Worm (Caenorhabditis elegans) whole organism, midembryonic: ENCODE measurements around the gene EGAP5.1.

Experiments
- T22C8.4 ChIP-seq: fragments of 200-800 bp; sonication (Bioruptor generic); IDR thresholded peaks from 2 replicates; pipeline ENCODE4 v1.3.6; 2022; ENCODE audit warnings: missing genetic modification characterization, missing compliant biosample characterization
- cog-1 ChIP-seq: sonication (generic microtip); optimal IDR thresholded peaks from 2 replicates; lab custom pipeline; 2016; ENCODE audit warnings: missing genetic modification characterization, missing compliant biosample characterization
- flt-1 ChIP-seq: fragments of 200-800 bp; sonication (Bioruptor generic); IDR thresholded peaks from 2 replicates; pipeline ENCODE4 v1.3.6; 2022; ENCODE audit warnings: missing genetic modification characterization, missing compliant biosample characterization
- klf-2 ChIP-seq: fragments of 200-800 bp; sonication (Bioruptor generic); conservative IDR thresholded peaks from 2 replicates; pipeline ENCODE4 v1.3.6; 2022; ENCODE audit warnings: missing genetic modification reagents, missing genetic modification characterization, missing compliant biosample characterization
- med-1 ChIP-seq: sonication (generic microtip); optimal IDR thresholded peaks from 2 replicates; lab custom pipeline; 2017; ENCODE audit warnings: missing genetic modification characterization, mild to moderate bottlenecking, missing compliant biosample characterization, antibody characterized with exemption, missing genetic modification reagents; ENCODE audit not compliant: insufficient read depth
- ref-1 ChIP-seq: fragments of 200-800 bp; sonication (Bioruptor generic); conservative IDR thresholded peaks from 2 replicates; pipeline ENCODE4 v1.3.6; 2022; ENCODE audit warnings: missing genetic modification reagents, missing genetic modification characterization, missing compliant biosample characterization
- tab-1 ChIP-seq: fragments of 200-800 bp; sonication (Bioruptor generic); IDR thresholded peaks from 2 replicates; pipeline ENCODE4 v1.3.6; 2022; ENCODE audit warnings: missing genetic modification characterization, missing compliant biosample characterization
- ztf-23 ChIP-seq: fragments of 200-800 bp; sonication (Bioruptor generic); IDR thresholded peaks from 2 replicates; pipeline ENCODE4 v1.3.6; 2022; ENCODE audit warnings: missing genetic modification reagents, missing genetic modification characterization, missing compliant biosample characterization
- ztf-29 ChIP-seq: fragments of 200-800 bp; sonication (Bioruptor generic); IDR thresholded peaks from 2 replicates; pipeline ENCODE4 v1.3.6; 2022; ENCODE audit warnings: missing genetic modification reagents, missing genetic modification characterization, missing compliant biosample characterization

DNA sequence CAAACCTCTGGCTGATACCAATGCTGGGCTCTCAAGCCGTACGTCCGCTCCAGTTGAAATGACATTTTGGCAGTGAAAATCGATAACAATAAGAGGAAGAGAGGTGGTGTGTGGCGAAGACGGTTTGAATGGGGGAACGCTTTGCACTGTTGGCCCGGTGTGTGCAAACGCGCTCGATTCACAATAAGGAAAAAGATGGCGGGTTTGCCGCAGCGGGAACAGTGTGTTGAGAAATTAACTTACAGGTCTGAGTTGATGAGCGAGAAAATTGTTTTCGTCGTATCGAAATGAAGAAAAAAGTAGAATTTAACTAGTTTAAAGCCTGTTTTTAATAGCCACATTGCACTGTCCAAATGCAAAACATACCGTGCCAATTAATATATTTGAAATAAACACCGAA lies 16.2 kb downstream of the EGAP5.1 start, which contains the start of gene metl-9:
- TF ChIP-seq flt-1 (GFP tag; lab: Robert Waterston, UW) (no peak), med-1 (GFP tag; lab: Kevin White, UChicago) (no peak), ref-1 (no peak), ztf-29 (GFP tag; lab: Robert Waterston, UW) (no peak), cog-1 (tag; lab: Kevin White, UChicago) (no peak), klf-2 (GFP tag; lab: Robert Waterston, UW) (no peak), ztf-23 (no peak), T22C8.4 (GFP tag; lab: Robert Waterston, UW) (no peak), tab-1 (GFP tag; lab: Robert Waterston, UW) (no peak)
